Worm (Caenorhabditis elegans) whole organism, L4 larva: ENCODE measurements around the gene nsun-5.
A peak's percentile ranks its signal among the peaks of the same experiment; 100 is the strongest.

ENCODE experiments used
- F10B5.3 ChIP-seq: sonication (generic microtip); optimal IDR thresholded peaks from 2 replicates; lab custom pipeline; 2016; ENCODE audit warnings: mild to moderate bottlenecking, missing genetic modification characterization, missing compliant biosample characterization
- F37D6.2 ChIP-seq: sonication (generic microtip); optimal IDR thresholded peaks from 2 replicates; lab custom pipeline; 2016; ENCODE audit warnings: mild to moderate bottlenecking, missing genetic modification characterization, missing compliant biosample characterization
- T20F7.1 ChIP-seq: fragments of 200-800 bp; sonication (Bioruptor generic); optimal IDR thresholded peaks from 2 replicates; lab custom pipeline; 2018; ENCODE audit warnings: mild to moderate bottlenecking, missing genetic modification characterization, missing compliant biosample characterization
- Y105C5A.15 ChIP-seq: fragments of 200-800 bp; sonication (Bioruptor generic); IDR thresholded peaks from 2 replicates; pipeline ENCODE4 v1.3.6; 2022; ENCODE audit warnings: missing genetic modification characterization, missing compliant biosample characterization
- Y48G9A.11 ChIP-seq: fragments of 200-800 bp; sonication (Bioruptor generic); IDR thresholded peaks from 2 replicates; pipeline ENCODE4 v1.3.6; 2022; ENCODE audit warnings: missing genetic modification reagents, missing genetic modification characterization, missing compliant biosample characterization
- Y5F2A.4 ChIP-seq: fragments of 200-800 bp; sonication (Bioruptor generic); optimal IDR thresholded peaks from 2 replicates; lab custom pipeline; 2018; ENCODE audit warnings: mild to moderate bottlenecking, missing genetic modification characterization, missing compliant biosample characterization
- ZK337.2 ChIP-seq: fragments of 200-800 bp; sonication (Bioruptor generic); IDR thresholded peaks from 2 replicates; pipeline ENCODE4 v1.3.6; 2022; ENCODE audit warnings: missing genetic modification reagents, missing genetic modification characterization, missing compliant biosample characterization
- aha-1 ChIP-seq: fragments of 150-350 bp; peaks from one replicate; lab custom pipeline; 2014; ENCODE audit warnings: missing biosample characterization, missing genetic modification characterization
- arid-1 ChIP-seq: fragments of 200-800 bp; sonication (Bioruptor generic); conservative IDR thresholded peaks from 2 replicates; pipeline ENCODE4 v1.3.6; 2022; ENCODE audit warnings: missing genetic modification reagents, missing genetic modification characterization, missing compliant biosample characterization
- ceh-28 ChIP-seq: fragments of 150-350 bp; optimal IDR thresholded peaks from 2 replicates; lab custom pipeline; 2014; ENCODE audit warnings: missing biosample characterization, missing genetic modification reagents, missing genetic modification characterization
- ceh-44 ChIP-seq: fragments of 200-800 bp; sonication (Bioruptor generic); IDR thresholded peaks from 2 replicates; pipeline ENCODE4 v1.3.6; 2022; ENCODE audit warnings: missing genetic modification reagents, missing genetic modification characterization, missing compliant biosample characterization
- ceh-62 ChIP-seq: sonication (generic microtip); optimal IDR thresholded peaks from 2 replicates; lab custom pipeline; 2017; ENCODE audit warnings: missing biosample characterization, missing genetic modification characterization
- ces-1 ChIP-seq: fragments of 150-350 bp; sonication (generic microtip); optimal IDR thresholded peaks from 4 replicates; lab custom pipeline; 2014; ENCODE audit warnings: missing biosample characterization, missing genetic modification reagents, missing genetic modification characterization
- ctbp-1 ChIP-seq: fragments of 200-800 bp; sonication (Bioruptor generic); IDR thresholded peaks from 2 replicates; pipeline ENCODE4 v1.3.6; 2022; ENCODE audit warnings: missing genetic modification reagents, missing genetic modification characterization, missing compliant biosample characterization
- daf-16 ChIP-seq, 3 experiments: sonication (generic microtip); optimal IDR thresholded peaks; 2 replicates each; lab custom pipeline; 2016 to 2017; ENCODE audit warnings: missing genetic modification characterization in 3 of 3, missing genetic modification reagents in 3 of 3, mild to moderate bottlenecking in 2 of 3, missing compliant biosample characterization in 2 of 3, missing biosample characterization in 1 of 3, moderate library complexity in 1 of 3
- dmd-6 ChIP-seq: fragments of 200-800 bp; sonication (Bioruptor generic); IDR thresholded peaks from 2 replicates; pipeline ENCODE4 v1.3.6; 2022; ENCODE audit warnings: missing genetic modification reagents, missing genetic modification characterization, missing compliant biosample characterization
- duxl-1 ChIP-seq: sonication (generic microtip); optimal IDR thresholded peaks from 2 replicates; lab custom pipeline; 2016; ENCODE audit warnings: mild to moderate bottlenecking, missing genetic modification characterization, moderate library complexity, missing compliant biosample characterization; ENCODE audit not compliant: poor library complexity
- dve-1 ChIP-seq: sonication (generic microtip); optimal IDR thresholded peaks from 2 replicates; lab custom pipeline; 2017; ENCODE audit warnings: antibody characterized with exemption, mild to moderate bottlenecking, missing genetic modification characterization, missing compliant biosample characterization; ENCODE audit not compliant: insufficient read depth
- egl-27 ChIP-seq: sonication (generic microtip); optimal IDR thresholded peaks from 3 replicates; lab custom pipeline; 2017; ENCODE audit warnings: missing biosample characterization, missing genetic modification reagents, missing genetic modification characterization
- egl-43 ChIP-seq: fragments of 200-800 bp; sonication (Bioruptor generic); IDR thresholded peaks from 2 replicates; pipeline ENCODE4 v1.3.6; 2022; ENCODE audit warnings: missing genetic modification reagents, missing genetic modification characterization, missing compliant biosample characterization
- fkh-10 ChIP-seq: fragments of 150-350 bp; optimal IDR thresholded peaks from 2 replicates; lab custom pipeline; 2014; ENCODE audit warnings: missing biosample characterization, missing genetic modification reagents, missing genetic modification characterization
- fos-1 ChIP-seq: fragments of 150-350 bp; optimal IDR thresholded peaks from 2 replicates; lab custom pipeline; 2014; ENCODE audit warnings: missing biosample characterization, missing genetic modification characterization
- hif-1 ChIP-seq, 2 experiments: sonication (generic microtip); optimal IDR thresholded peaks; 2 replicates each; lab custom pipeline; 2016 to 2017; ENCODE audit warnings: missing compliant biosample characterization in 2 of 2, missing genetic modification characterization in 2 of 2, missing genetic modification reagents in 2 of 2, missing genotype in 2 of 2, mild to moderate bottlenecking in 1 of 2
- hlh-11 ChIP-seq: fragments of 200-800 bp; sonication (Bioruptor generic); optimal IDR thresholded peaks from 2 replicates; lab custom pipeline; 2018; ENCODE audit warnings: mild to moderate bottlenecking, missing genetic modification characterization, missing compliant biosample characterization
- lin-38 ChIP-seq: fragments of 200-800 bp; sonication (Bioruptor generic); IDR thresholded peaks from 2 replicates; pipeline ENCODE4 v1.3.6; 2022; ENCODE audit warnings: missing genetic modification reagents, missing genetic modification characterization, missing compliant biosample characterization
- madf-5 ChIP-seq, 2 experiments: fragments of 200-800 bp; sonication (Bioruptor generic); IDR thresholded peaks; 2 replicates each; pipeline ENCODE4 v1.3.6; 2022; ENCODE audit warnings: missing compliant biosample characterization in 2 of 2, missing genetic modification characterization in 2 of 2
- mdt-29 ChIP-seq: fragments of 200-800 bp; sonication (Bioruptor generic); IDR thresholded peaks from 2 replicates; pipeline ENCODE4 v1.3.6; 2022; ENCODE audit warnings: missing genetic modification reagents, missing genetic modification characterization, missing compliant biosample characterization
- mxl-2 ChIP-seq: fragments of 200-800 bp; sonication (Bioruptor generic); conservative IDR thresholded peaks from 2 replicates; pipeline ENCODE4 v1.3.6; 2022; ENCODE audit warnings: missing genetic modification reagents, missing genetic modification characterization, missing compliant biosample characterization
- nhr-102 ChIP-seq: sonication (generic microtip); optimal IDR thresholded peaks from 2 replicates; lab custom pipeline; 2016; ENCODE audit warnings: mild to moderate bottlenecking, missing genetic modification characterization, moderate library complexity, missing compliant biosample characterization
- nhr-237 ChIP-seq: sonication (generic microtip); optimal IDR thresholded peaks from 2 replicates; lab custom pipeline; 2017; ENCODE audit warnings: missing biosample characterization, missing genetic modification characterization
- nhr-25 ChIP-seq: sonication (generic microtip); optimal IDR thresholded peaks from 2 replicates; lab custom pipeline; 2017; ENCODE audit warnings: missing genetic modification characterization, mild to moderate bottlenecking, missing compliant biosample characterization, antibody characterized with exemption, moderate library complexity, borderline replicate concordance; ENCODE audit not compliant: insufficient read depth
- nhr-28 ChIP-seq: fragments of 150-350 bp; optimal IDR thresholded peaks from 2 replicates; lab custom pipeline; 2014; ENCODE audit warnings: missing biosample characterization, missing genetic modification characterization
- nhr-42 ChIP-seq: fragments of 200-800 bp; sonication (Bioruptor generic); IDR thresholded peaks from 2 replicates; pipeline ENCODE4 v1.3.6; 2022; ENCODE audit warnings: missing genetic modification characterization, missing compliant biosample characterization
- nhr-6 ChIP-seq: fragments of 150-350 bp; optimal IDR thresholded peaks from 2 replicates; lab custom pipeline; 2014; ENCODE audit warnings: missing biosample characterization, missing genetic modification characterization
- nhr-77 ChIP-seq: fragments of 150-350 bp; optimal IDR thresholded peaks from 2 replicates; lab custom pipeline; 2014; ENCODE audit warnings: missing biosample characterization, missing genetic modification characterization
- php-3 ChIP-seq: fragments of 200-800 bp; sonication (Bioruptor generic); IDR thresholded peaks from 2 replicates; pipeline ENCODE4 v1.3.6; 2022; ENCODE audit warnings: missing genetic modification reagents, missing genetic modification characterization, missing compliant biosample characterization
- rbr-2 ChIP-seq: sonication (generic microtip); optimal IDR thresholded peaks from 2 replicates; lab custom pipeline; 2016; ENCODE audit warnings: missing genotype, missing genetic modification characterization, missing compliant biosample characterization
- skn-1 ChIP-seq: fragments of 150-350 bp; optimal IDR thresholded peaks from 2 replicates; lab custom pipeline; 2014; ENCODE audit warnings: missing biosample characterization, missing genetic modification characterization
- snpc-1.2 ChIP-seq: fragments of 200-800 bp; sonication (Bioruptor generic); IDR thresholded peaks from 2 replicates; pipeline ENCODE4 v1.3.6; 2022; ENCODE audit warnings: missing genetic modification reagents, missing genetic modification characterization, missing compliant biosample characterization
- spr-1 ChIP-seq: sonication (generic microtip); optimal IDR thresholded peaks from 2 replicates; lab custom pipeline; 2016; ENCODE audit warnings: mild to moderate bottlenecking, missing genetic modification characterization, missing compliant biosample characterization
- unc-62 ChIP-seq, 3 experiments: fragments of 150-350 bp in 1 of 3; sonication (generic microtip); optimal IDR thresholded peaks in 2 of 3; peaks in 1 of 3; 1 replicate in 1 of 3; 2 replicates in 2 of 3; lab custom pipeline; 2014 to 2017; ENCODE audit warnings: missing biosample characterization in 3 of 3, missing genetic modification characterization in 3 of 3, missing genetic modification reagents in 3 of 3, missing genotype in 1 of 3
- zag-1 ChIP-seq: fragments of 150-350 bp; optimal IDR thresholded peaks from 2 replicates; lab custom pipeline; 2014; ENCODE audit warnings: missing biosample characterization, missing genetic modification characterization
- ztf-11 ChIP-seq: fragments of 150-350 bp; optimal IDR thresholded peaks from 2 replicates; lab custom pipeline; 2014; ENCODE audit warnings: missing biosample characterization, missing genetic modification characterization

nsun-5 gene

DNA sequence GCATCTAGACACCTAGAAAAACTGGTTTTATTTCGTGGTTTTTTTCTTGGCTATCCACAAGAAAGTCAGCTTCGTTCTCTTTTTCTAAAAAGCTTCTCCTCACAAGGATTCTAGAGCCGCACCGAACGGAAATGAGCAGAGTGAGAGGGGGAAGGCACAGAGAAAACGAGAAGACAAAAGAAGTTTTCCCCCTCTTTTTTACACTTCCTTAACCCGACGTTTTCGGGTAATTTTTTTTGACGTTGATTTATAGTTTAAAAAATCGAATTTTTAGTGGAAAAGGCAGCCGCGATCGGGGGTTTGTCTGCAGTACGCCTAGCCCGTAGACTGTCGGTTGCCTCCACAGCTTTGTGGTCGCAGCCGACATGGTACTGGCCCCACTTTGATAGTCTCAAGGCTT is 22.9 kb upstream of the nsun-5 start:
- TF ChIP-seq ctbp-1 (GFP tag; lab: Robert Waterston, UW) (no peak), aha-1 (tag; lab: Kevin White, UChicago) (peak; percentile 39), fkh-10 (GFP tag; lab: Kevin White, UChicago) (peak; percentile 19), Y105C5A.15 (GFP tag; lab: Robert Waterston, UW) (no peak), ces-1 (no peak), nhr-42 (GFP tag; lab: Robert Waterston, UW) (peak; percentile 67; the same call in 1 of the 2 replicates)

DNA sequence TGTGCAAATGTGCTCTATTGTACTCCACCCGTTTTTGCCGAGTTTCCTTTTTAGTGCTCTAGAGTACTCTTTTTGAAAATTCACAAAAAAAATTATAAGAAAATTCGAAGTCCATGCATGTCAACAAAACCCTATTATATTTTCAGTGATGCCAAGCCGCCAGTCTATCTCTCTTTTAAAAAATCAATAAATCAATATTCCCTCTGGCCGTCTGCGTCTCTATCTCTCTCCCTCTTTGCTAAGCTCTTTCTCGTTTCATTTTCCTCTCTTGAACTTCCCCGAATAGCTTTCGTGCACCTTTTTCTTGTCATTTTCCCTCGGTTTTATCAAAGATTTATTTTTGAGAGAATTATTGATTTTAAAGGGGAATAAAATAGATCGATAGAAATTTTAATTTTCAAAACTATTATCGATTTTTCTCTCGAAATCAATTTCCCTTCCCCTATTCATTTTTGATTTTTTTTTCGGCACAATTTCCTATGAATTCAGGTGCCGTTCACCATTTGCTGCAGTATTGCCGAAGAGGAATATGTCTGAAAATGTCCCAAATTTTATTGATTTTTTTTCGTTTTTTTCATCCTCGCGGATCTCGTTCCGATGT is 16.9 kb upstream of the nsun-5 start:
- TF ChIP-seq lin-38 (GFP tag; lab: Robert Waterston, UW) (no peak), ceh-28 (peak; percentile 94), ceh-62 (tag; lab: Kevin White, UChicago) (no peak), Y5F2A.4 (GFP tag; lab: Kevin White, UChicago) (no peak), spr-1 (tag; lab: Kevin White, UChicago) (no peak), nhr-42 (GFP tag; lab: Robert Waterston, UW) (peak; percentile 43; the same call in 1 of the 2 replicates), mxl-2 (GFP tag; lab: Robert Waterston, UW) (no peak), nhr-102 (tag; lab: Kevin White, UChicago) (no peak), madf-5 (GFP tag; IDR thresholded peaks at IDR 0.05; lab: Robert Waterston, UW) (no peak), ZK337.2 (GFP tag; lab: Robert Waterston, UW) (no peak), nhr-25 (tag; lab: Kevin White, UChicago) (no peak), mdt-29 (no peak), hif-1 (tag; optimal IDR thresholded peaks at IDR 0.05; lab: Kevin White, UChicago) (no peak)

DNA sequence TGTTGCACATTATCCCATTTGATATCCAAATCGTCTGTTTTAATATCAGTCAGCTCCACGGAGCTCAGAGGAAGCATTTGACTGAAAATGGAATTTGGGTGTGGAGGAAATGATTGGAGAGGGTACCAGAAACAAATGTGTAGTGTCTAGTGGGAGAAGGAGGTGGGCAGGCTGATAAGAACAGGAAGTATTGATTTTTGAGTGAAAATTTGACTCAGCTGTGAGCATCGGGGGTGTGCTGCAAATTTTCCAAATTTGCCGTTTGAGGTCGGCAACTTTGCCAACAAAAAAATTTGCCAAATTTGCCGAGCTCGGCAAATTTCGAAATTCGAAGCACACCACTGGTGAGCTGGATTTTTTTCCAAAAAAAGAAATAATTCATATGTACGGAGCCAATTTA is 11.3 kb upstream of the nsun-5 start, which contains the start of gene Y53F4B.1:
Gene Y53F4B.1 (minus strand): TSS at position 101 of the 400 bp plus-strand sequence.
- TF ChIP-seq dmd-6, result no peak
- peak; percentile 33 for TF ChIP-seq aha-1 (tag; lab: Kevin White, UChicago)
- peak; percentile 52 for TF ChIP-seq nhr-28 (tag; lab: Kevin White, UChicago)
- TF ChIP-seq, all 104 proteins: peak for 2

DNA sequence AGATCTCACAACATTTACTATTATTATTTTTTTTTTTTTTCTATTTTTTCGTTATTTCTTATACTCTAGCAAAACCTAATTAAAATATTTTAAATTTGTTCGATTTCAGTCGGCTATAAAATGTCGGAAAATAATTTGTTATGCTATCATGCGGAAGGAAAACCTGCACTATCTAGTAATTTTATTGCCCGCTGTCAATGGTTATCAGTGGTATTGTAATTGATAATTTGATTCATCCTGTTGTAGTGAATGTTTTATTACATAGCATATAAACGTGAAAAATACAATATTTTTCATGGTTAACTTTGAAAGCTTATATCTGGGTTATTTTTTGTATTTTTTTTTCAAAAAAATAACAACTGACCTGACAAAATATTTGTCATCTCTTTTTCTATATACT is 10.1 kb upstream of the nsun-5 start:
- TF ChIP-seq dve-1 (tag; lab: Kevin White, UChicago) (peak; percentile 41), nhr-237 (no peak), zag-1 (tag; lab: Kevin White, UChicago) (no peak), ceh-44 (GFP tag; lab: Robert Waterston, UW) (no peak), egl-43 (GFP tag; lab: Robert Waterston, UW) (no peak), egl-27 (tag; lab: Kevin White, UChicago) (no peak), dmd-6 (peak; percentile 36; the same call in 1 of the 2 replicates), F37D6.2 (tag; lab: Kevin White, UChicago) (no peak), php-3 (peak; percentile 72; the same call in 1 of the 2 replicates), T20F7.1 (GFP tag; lab: Kevin White, UChicago) (no peak), nhr-77 (tag; lab: Kevin White, UChicago) (peak; percentile 89), arid-1 (no peak), nhr-25 (tag; lab: Kevin White, UChicago) (no peak), hlh-11 (tag; lab: Kevin White, UChicago) (peak; percentile 44), Y48G9A.11 (GFP tag; lab: Robert Waterston, UW) (no peak), skn-1 (no peak), snpc-1.2 (GFP tag; lab: Robert Waterston, UW) (no peak), rbr-2 (tag; lab: Kevin White, UChicago) (no peak), fos-1 (tag; lab: Kevin White, UChicago) (no peak), F10B5.3 (tag; lab: Kevin White, UChicago) (no peak), ztf-11 (no peak), nhr-28 (tag; lab: Kevin White, UChicago) (peak; percentile 95), daf-16 (GFP tag; optimal IDR thresholded peaks at IDR 0.05; lab: Kevin White, UChicago) (no peak), daf-16 (tag; optimal IDR thresholded peaks at IDR 0.05; lab: Kevin White, UChicago) (peak; percentile 84), duxl-1 (tag; lab: Kevin White, UChicago) (no peak), mdt-29 (no peak), ceh-28 (no peak), unc-62 (GFP tag; optimal IDR thresholded peaks at IDR 0.05 in 1 of 2; lab: Kevin White, UChicago) (no peak), unc-62 (tag; optimal IDR thresholded peaks at IDR 0.05; lab: Kevin White, UChicago) (no peak), nhr-6 (no peak)
